Worm (Caenorhabditis elegans) whole organism, midembryonic: ENCODE measurements around the gene aqp-11.

Experiments
- T22C8.4 ChIP-seq: fragments of 200-800 bp; sonication (Bioruptor generic); IDR thresholded peaks from 2 replicates; pipeline ENCODE4 v1.3.6; 2022; ENCODE audit warnings: missing genetic modification characterization, missing compliant biosample characterization
- cog-1 ChIP-seq: sonication (generic microtip); optimal IDR thresholded peaks from 2 replicates; lab custom pipeline; 2016; ENCODE audit warnings: missing genetic modification characterization, missing compliant biosample characterization
- flt-1 ChIP-seq: fragments of 200-800 bp; sonication (Bioruptor generic); IDR thresholded peaks from 2 replicates; pipeline ENCODE4 v1.3.6; 2022; ENCODE audit warnings: missing genetic modification characterization, missing compliant biosample characterization
- klf-2 ChIP-seq: fragments of 200-800 bp; sonication (Bioruptor generic); conservative IDR thresholded peaks from 2 replicates; pipeline ENCODE4 v1.3.6; 2022; ENCODE audit warnings: missing genetic modification reagents, missing genetic modification characterization, missing compliant biosample characterization
- med-1 ChIP-seq: sonication (generic microtip); optimal IDR thresholded peaks from 2 replicates; lab custom pipeline; 2017; ENCODE audit warnings: missing genetic modification characterization, mild to moderate bottlenecking, missing compliant biosample characterization, antibody characterized with exemption, missing genetic modification reagents; ENCODE audit not compliant: insufficient read depth
- ref-1 ChIP-seq: fragments of 200-800 bp; sonication (Bioruptor generic); conservative IDR thresholded peaks from 2 replicates; pipeline ENCODE4 v1.3.6; 2022; ENCODE audit warnings: missing genetic modification reagents, missing genetic modification characterization, missing compliant biosample characterization
- tab-1 ChIP-seq: fragments of 200-800 bp; sonication (Bioruptor generic); IDR thresholded peaks from 2 replicates; pipeline ENCODE4 v1.3.6; 2022; ENCODE audit warnings: missing genetic modification characterization, missing compliant biosample characterization
- ztf-23 ChIP-seq: fragments of 200-800 bp; sonication (Bioruptor generic); IDR thresholded peaks from 2 replicates; pipeline ENCODE4 v1.3.6; 2022; ENCODE audit warnings: missing genetic modification reagents, missing genetic modification characterization, missing compliant biosample characterization
- ztf-29 ChIP-seq: fragments of 200-800 bp; sonication (Bioruptor generic); IDR thresholded peaks from 2 replicates; pipeline ENCODE4 v1.3.6; 2022; ENCODE audit warnings: missing genetic modification reagents, missing genetic modification characterization, missing compliant biosample characterization

DNA sequence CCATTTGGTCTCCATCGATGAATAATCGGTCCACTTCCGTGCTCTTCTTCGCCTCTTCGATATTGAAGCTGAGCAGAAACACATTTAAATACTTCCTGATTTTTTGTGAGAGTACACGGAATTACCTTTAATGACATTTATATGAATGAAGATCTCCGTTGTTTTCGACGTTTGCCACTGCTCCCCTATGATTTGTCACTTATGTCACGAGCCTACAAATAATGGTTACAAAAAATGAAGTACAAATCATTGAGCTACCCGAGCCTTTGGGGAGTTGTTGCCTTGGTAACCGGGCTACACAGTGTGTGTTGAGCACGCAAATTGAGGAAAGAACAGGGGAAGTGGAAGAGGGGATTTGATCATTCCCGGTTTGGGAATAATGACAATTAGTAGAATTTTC, 13.2 kb downstream of the aqp-11 start, which contains the start of gene dyf-2:
- TF ChIP-seq ztf-29 (GFP tag; lab: Robert Waterston, UW), result no peak
- no peak for TF ChIP-seq cog-1
- no peak for TF ChIP-seq ref-1 (GFP tag; lab: Robert Waterston, UW)
- no peak for TF ChIP-seq T22C8.4 (GFP tag; lab: Robert Waterston, UW)
- TF ChIP-seq tab-1, result no peak
- TF ChIP-seq flt-1 (GFP tag; lab: Robert Waterston, UW), result no peak
- no peak for TF ChIP-seq med-1 (GFP tag; lab: Kevin White, UChicago)
- no peak for TF ChIP-seq ztf-23 (GFP tag; lab: Robert Waterston, UW)
- no peak for TF ChIP-seq klf-2 (GFP tag; lab: Robert Waterston, UW)
